Fruit fly (Drosophila melanogaster) whole organism, embryonic: ENCODE results near the gene CtBP.
A peak's percentile ranks its signal among the peaks of the same experiment; 100 is the strongest.

Experiments used
- Bdp1 ChIP-seq: fragments of 200-800 bp; sonication (Bioruptor generic); optimal IDR thresholded peaks from 3 replicates; lab custom pipeline; 2016; ENCODE audit warnings: missing biosample characterization, missing genetic modification characterization
- Blimp-1 ChIP-seq: fragments of 200-800 bp; sonication (Bioruptor generic); optimal IDR thresholded peaks from 3 replicates; lab custom pipeline; 2018; ENCODE audit warnings: missing biosample characterization, missing genetic modification characterization, mild to moderate bottlenecking, moderate library complexity, missing genetic modification reagents
- CG10462 ChIP-seq: fragments of 200-800 bp; sonication (Bioruptor generic); optimal IDR thresholded peaks from 2 replicates; lab custom pipeline; 2016; ENCODE audit warnings: missing biosample characterization, missing genetic modification characterization
- CG10543 ChIP-seq: fragments of 200-800 bp; sonication (Bioruptor generic); optimal IDR thresholded peaks from 3 replicates; lab custom pipeline; 2017; ENCODE audit warnings: missing biosample characterization, mild to moderate bottlenecking, missing genetic modification characterization, moderate library complexity
- CG10654 ChIP-seq: fragments of 200-800 bp; sonication (Bioruptor generic); optimal IDR thresholded peaks from 2 replicates; lab custom pipeline; 2016; ENCODE audit warnings: missing biosample characterization, missing genetic modification characterization
- CG11695 ChIP-seq: fragments of 200-800 bp; sonication (Bioruptor generic); IDR thresholded peaks from 3 replicates; pipeline ENCODE4 v1.3.6; 2022; ENCODE audit warnings: missing biosample characterization, missing genetic modification characterization
- CG11723 ChIP-seq: fragments of 200-800 bp; sonication (Bioruptor generic); optimal IDR thresholded peaks from 2 replicates; lab custom pipeline; 2017; ENCODE audit warnings: missing biosample characterization, mild to moderate bottlenecking, missing genetic modification characterization
- CG12299 ChIP-seq: fragments of 200-800 bp; sonication (Bioruptor generic); optimal IDR thresholded peaks from 2 replicates; lab custom pipeline; 2018; ENCODE audit warnings: missing biosample characterization, mild to moderate bottlenecking, missing genetic modification characterization
- CG12391 ChIP-seq: fragments of 200-800 bp; sonication (Bioruptor generic); optimal IDR thresholded peaks from 3 replicates; lab custom pipeline; 2018; ENCODE audit warnings: missing biosample characterization, mild to moderate bottlenecking, missing genetic modification characterization, moderate library complexity
- CG14441 ChIP-seq: fragments of 200-800 bp; sonication (Bioruptor generic); IDR thresholded peaks from 2 replicates; pipeline ENCODE4 v1.3.6; 2022; ENCODE audit warnings: missing biosample characterization, missing genetic modification characterization
- CG14710 ChIP-seq: fragments of 200-800 bp; sonication (Bioruptor generic); optimal IDR thresholded peaks from 3 replicates; lab custom pipeline; 2019; ENCODE audit warnings: missing biosample characterization, mild to moderate bottlenecking, missing genetic modification characterization, moderate library complexity
- CG17328 ChIP-seq: fragments of 200-800 bp; sonication (Bioruptor generic); IDR thresholded peaks from 2 replicates; pipeline ENCODE4 v1.3.6; 2022; ENCODE audit warnings: missing biosample characterization, missing genetic modification characterization
- CG18764 ChIP-seq: fragments of 200-800 bp; sonication (Bioruptor generic); optimal IDR thresholded peaks from 3 replicates; lab custom pipeline; 2016; ENCODE audit warnings: missing biosample characterization, missing genetic modification characterization
- CG2202 ChIP-seq: fragments of 200-800 bp; sonication (Bioruptor generic); optimal IDR thresholded peaks from 2 replicates; lab custom pipeline; 2018; ENCODE audit warnings: missing biosample characterization, mild to moderate bottlenecking, missing genetic modification characterization
- CG31441 ChIP-seq: fragments of 200-800 bp; sonication (Bioruptor generic); IDR thresholded peaks from 2 replicates; pipeline ENCODE4 v1.3.6; 2022; ENCODE audit warnings: missing biosample characterization, missing genetic modification characterization
- CG4404 ChIP-seq: fragments of 200-800 bp; sonication (Bioruptor generic); IDR thresholded peaks from 2 replicates; pipeline ENCODE4 v1.3.6; 2022; ENCODE audit warnings: missing biosample characterization, missing genetic modification characterization
- CG4707 ChIP-seq: fragments of 200-800 bp; sonication (Bioruptor generic); optimal IDR thresholded peaks from 2 replicates; lab custom pipeline; 2018; ENCODE audit warnings: missing biosample characterization, mild to moderate bottlenecking, missing genetic modification characterization, moderate library complexity
- CG5953 ChIP-seq: fragments of 200-800 bp; sonication (Bioruptor generic); IDR thresholded peaks from 2 replicates; pipeline ENCODE4 v1.3.6; 2022; ENCODE audit warnings: missing biosample characterization, missing genetic modification characterization
- CG9215 ChIP-seq: fragments of 200-800 bp; sonication (Bioruptor generic); IDR thresholded peaks from 2 replicates; pipeline ENCODE4 v1.3.6; 2022; ENCODE audit warnings: missing biosample characterization, missing genetic modification characterization
- CG9817 ChIP-seq: fragments of 200-800 bp; sonication (Bioruptor generic); optimal IDR thresholded peaks from 2 replicates; lab custom pipeline; 2018; ENCODE audit warnings: missing biosample characterization, mild to moderate bottlenecking, missing genetic modification characterization, moderate library complexity
- CG9932 ChIP-seq: fragments of 200-800 bp; sonication (Bioruptor generic); IDR thresholded peaks from 2 replicates; pipeline ENCODE4 v1.3.6; 2022; ENCODE audit warnings: missing biosample characterization, missing genetic modification characterization
- Dll ChIP-seq: fragments of 200-800 bp; sonication (Bioruptor generic); IDR thresholded peaks from 4 replicates; pipeline ENCODE4 v1.3.6; 2022; ENCODE audit warnings: missing biosample characterization, missing genetic modification characterization; ENCODE audit not compliant: partially characterized antibody
- Hand ChIP-seq: fragments of 200-800 bp; sonication (Bioruptor generic); optimal IDR thresholded peaks from 2 replicates; lab custom pipeline; 2017; ENCODE audit warnings: mild to moderate bottlenecking, missing biosample characterization, missing genetic modification reagents, missing genetic modification characterization
- Max ChIP-seq: fragments of 200-800 bp; sonication (Bioruptor generic); optimal IDR thresholded peaks from 2 replicates; lab custom pipeline; 2016; ENCODE audit warnings: missing biosample characterization, mild to moderate bottlenecking, missing genetic modification characterization
- Opbp ChIP-seq: fragments of 200-800 bp; sonication (Bioruptor generic); IDR thresholded peaks from 3 replicates; pipeline ENCODE4 v1.3.6; 2022; ENCODE audit warnings: missing biosample characterization, missing genetic modification characterization; ENCODE audit not compliant: partially characterized antibody
- Ptx1 ChIP-seq: fragments of 200-800 bp; sonication (Bioruptor generic); IDR thresholded peaks from 2 replicates; pipeline ENCODE4 v1.3.6; 2022; ENCODE audit warnings: missing biosample characterization, missing genetic modification characterization
- Rx ChIP-seq: fragments of 200-800 bp; sonication (Bioruptor generic); IDR thresholded peaks from 2 replicates; pipeline ENCODE4 v1.3.6; 2022; ENCODE audit warnings: missing biosample characterization, missing genetic modification characterization
- ato ChIP-seq: fragments of 200-800 bp; sonication (Bioruptor generic); IDR thresholded peaks from 2 replicates; pipeline ENCODE4 v1.3.6; 2022; ENCODE audit warnings: missing biosample characterization, missing genetic modification characterization; ENCODE audit not compliant: partially characterized antibody
- az2 ChIP-seq: fragments of 200-800 bp; sonication (Bioruptor generic); optimal IDR thresholded peaks from 3 replicates; lab custom pipeline; 2016; ENCODE audit warnings: missing biosample characterization, missing genetic modification characterization
- crol ChIP-seq: fragments of 200-800 bp; sonication (Bioruptor generic); IDR thresholded peaks from 2 replicates; pipeline ENCODE4 v1.3.6; 2022; ENCODE audit warnings: missing biosample characterization, missing genetic modification characterization
- dati ChIP-seq: fragments of 200-800 bp; sonication (Bioruptor generic); IDR thresholded peaks from 2 replicates; pipeline ENCODE4 v1.3.6; 2022; ENCODE audit warnings: missing biosample characterization, missing genetic modification characterization
- ems ChIP-seq: fragments of 200-800 bp; sonication (Bioruptor generic); optimal IDR thresholded peaks from 3 replicates; lab custom pipeline; 2016; ENCODE audit warnings: missing biosample characterization, missing genetic modification characterization
- exex ChIP-seq: fragments of 200-800 bp; sonication (Bioruptor generic); optimal IDR thresholded peaks from 4 replicates; lab custom pipeline; 2018; ENCODE audit warnings: missing biosample characterization, mild to moderate bottlenecking, missing genetic modification characterization, moderate library complexity
- fd102C ChIP-seq: fragments of 200-800 bp; sonication (Bioruptor generic); optimal IDR thresholded peaks from 2 replicates; lab custom pipeline; 2018; ENCODE audit warnings: missing biosample characterization, mild to moderate bottlenecking, missing genetic modification characterization, moderate library complexity
- hbn ChIP-seq: fragments of 200-800 bp; sonication (Bioruptor generic); IDR thresholded peaks from 2 replicates; pipeline ENCODE4 v1.3.6; 2022; ENCODE audit warnings: missing biosample characterization, missing genetic modification characterization; ENCODE audit not compliant: partially characterized antibody
- ind ChIP-seq: fragments of 200-800 bp; sonication (Bioruptor generic); optimal IDR thresholded peaks from 3 replicates; lab custom pipeline; 2016; ENCODE audit warnings: missing biosample characterization, missing genetic modification characterization
- jigr1 ChIP-seq: fragments of 200-800 bp; sonication (Bioruptor generic); IDR thresholded peaks from 3 replicates; pipeline ENCODE4 v1.3.6; 2022; ENCODE audit warnings: missing biosample characterization, missing genetic modification characterization
- kah ChIP-seq: fragments of 200-800 bp; sonication (Bioruptor generic); optimal IDR thresholded peaks from 2 replicates; lab custom pipeline; 2018; ENCODE audit warnings: missing biosample characterization, mild to moderate bottlenecking, missing genetic modification characterization
- lbe ChIP-seq: fragments of 200-800 bp; sonication (Bioruptor generic); optimal IDR thresholded peaks from 2 replicates; lab custom pipeline; 2016; ENCODE audit warnings: missing biosample characterization, mild to moderate bottlenecking, missing genetic modification characterization
- lola ChIP-seq, 3 experiments: fragments of >200 bp in 2 of 3; fragments of 200-800 bp in 1 of 3; sonication (Bioruptor generic) in 1 of 3; optimal IDR thresholded peaks; 2 replicates each; lab custom pipeline; 2017 to 2019; ENCODE audit warnings: missing biosample characterization in 3 of 3, missing genetic modification characterization in 3 of 3, mild to moderate bottlenecking in 1 of 3, moderate library complexity in 1 of 3
- nau ChIP-seq: fragments of 200-800 bp; sonication (Bioruptor generic); optimal IDR thresholded peaks from 3 replicates; lab custom pipeline; 2017; ENCODE audit warnings: missing biosample characterization, mild to moderate bottlenecking, missing genetic modification characterization, missing genetic modification reagents
- odd ChIP-seq: fragments of 200-800 bp; sonication (Bioruptor generic); optimal IDR thresholded peaks from 2 replicates; lab custom pipeline; 2017; ENCODE audit warnings: missing biosample characterization, mild to moderate bottlenecking, missing genetic modification characterization
- sens ChIP-seq: fragments of 200-800 bp; sonication (Bioruptor generic); peaks from one replicate; lab custom pipeline; 2016; ENCODE audit warnings: missing biosample characterization, missing genetic modification characterization
- shn ChIP-seq: fragments of 200-800 bp; sonication (Bioruptor generic); optimal IDR thresholded peaks from 3 replicates; lab custom pipeline; 2016; ENCODE audit warnings: missing biosample characterization, missing genetic modification characterization
- stc ChIP-seq: fragments of 200-800 bp; sonication (Bioruptor generic); IDR thresholded peaks from 2 replicates; pipeline ENCODE4 v1.3.6; 2022; ENCODE audit warnings: missing biosample characterization, missing genetic modification characterization
- tap ChIP-seq: fragments of 200-800 bp; optimal IDR thresholded peaks from 3 replicates; lab custom pipeline; 2019; ENCODE audit warnings: missing biosample characterization, mild to moderate bottlenecking, missing genetic modification characterization, moderate library complexity
- tio ChIP-seq: fragments of 200-800 bp; sonication (Bioruptor generic); optimal IDR thresholded peaks from 2 replicates; lab custom pipeline; 2017; ENCODE audit warnings: missing biosample characterization, missing genetic modification characterization, inconsistent platforms
- unc-4 ChIP-seq: fragments of 200-800 bp; sonication (Bioruptor generic); IDR thresholded peaks from 2 replicates; pipeline ENCODE4 v1.3.6; 2022; ENCODE audit warnings: missing biosample characterization, missing genetic modification characterization; ENCODE audit not compliant: partially characterized antibody
- unpg ChIP-seq: fragments of 200-800 bp; sonication (Bioruptor generic); optimal IDR thresholded peaks from 3 replicates; lab custom pipeline; 2018; ENCODE audit warnings: missing biosample characterization, mild to moderate bottlenecking, missing genetic modification characterization, moderate library complexity
- yki ChIP-seq: fragments of >200 bp; optimal IDR thresholded peaks from 3 replicates; lab custom pipeline; 2018
- zfh2 ChIP-seq: fragments of 200-800 bp; sonication (Bioruptor generic); optimal IDR thresholded peaks from 2 replicates; lab custom pipeline; 2016; ENCODE audit warnings: missing biosample characterization, missing genetic modification characterization

CtBP gene

DNA sequence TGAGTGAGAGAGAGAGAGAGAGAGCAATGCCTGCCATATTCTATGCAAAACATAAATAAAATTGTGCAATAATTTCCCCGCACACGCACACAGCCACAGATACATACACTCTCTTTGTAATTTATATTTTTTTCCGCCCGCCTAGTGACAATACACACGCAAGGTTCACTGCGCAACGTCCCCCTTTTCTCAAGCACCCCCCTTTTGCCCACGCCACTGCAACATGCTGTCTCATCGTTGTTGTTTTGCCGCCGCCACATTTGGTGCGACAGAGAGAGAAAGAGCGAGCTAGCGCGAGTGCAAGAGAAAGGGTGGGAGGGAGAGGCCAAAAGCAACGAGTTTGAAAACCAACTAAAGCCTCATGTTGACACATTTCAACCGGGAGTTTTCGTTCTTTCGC lies 902 bp downstream of the CtBP start (continued):
- TF ChIP-seq CG14441 (peak; percentile 82), ems (peak; percentile 61), Opbp (GFP tag; lab: Robert Waterston, UW) (no peak), CG9817 (peak; percentile 33), CG17328 (peak; percentile 63), CG31441 (no peak; the same call in 1 of the 2 replicates), tio (GFP tag; lab: Kevin White, UChicago) (no peak), Bdp1 (GFP tag; lab: Kevin White, UChicago) (peak; percentile 51), CG10654 (peak; percentile 16), unc-4 (GFP tag; lab: Robert Waterston, UW) (no peak), Max (peak; percentile 30), unpg (GFP tag; lab: Kevin White, UChicago) (peak; percentile 52), dati (peak; percentile 37; the same call in 1 of the 2 replicates), CG11723 (GFP tag; lab: Kevin White, UChicago) (peak; percentile 49), fd102C (GFP tag; lab: Kevin White, UChicago) (no peak), jigr1 (GFP tag; lab: Robert Waterston, UW) (no peak), hbn (GFP tag; lab: Robert Waterston, UW) (no peak), stc (peak; percentile 41; the same call in 1 of the 2 replicates), CG2202 (tag; lab: Kevin White, UChicago) (peak; percentile 28), Dll (GFP tag; lab: Robert Waterston, UW) (no peak), az2 (GFP tag; lab: Kevin White, UChicago) (peak; percentile 3), CG4707 (GFP tag; lab: Kevin White, UChicago) (peak; percentile 43), CG10543 (peak; percentile 61), CG10462 (no peak), CG5953 (0 out of 2 replicates have a peak, but pooled peaks have one; percentile 24), sens (GFP tag; lab: Kevin White, UChicago) (peak; percentile 84), CG14710 (tag; lab: Kevin White, UChicago) (no peak), Ptx1 (GFP tag; lab: Robert Waterston, UW) (peak; percentile 77), lbe (GFP tag; lab: Kevin White, UChicago) (peak; percentile 76), lola (GFP tag; optimal IDR thresholded peaks at IDR 0.05; lab: Kevin White, UChicago) (peak in 1 of 3 experiments; percentile 3), nau (GFP tag; lab: Kevin White, UChicago) (no peak), CG12391 (tag; lab: Kevin White, UChicago) (peak; percentile 45), odd (GFP tag; lab: Kevin White, UChicago) (peak; percentile 7), exex (tag; lab: Kevin White, UChicago) (no peak), CG12299 (tag; lab: Kevin White, UChicago) (peak; percentile 57), Rx (GFP tag; lab: Robert Waterston, UW) (peak; percentile 62), Blimp-1 (GFP tag; lab: Kevin White, UChicago) (peak; percentile 1), CG18764 (GFP tag; lab: Kevin White, UChicago) (no peak), CG9932 (GFP tag; lab: Robert Waterston, UW) (peak; percentile 67), CG9215 (GFP tag; lab: Robert Waterston, UW) (peak; percentile 23; the same call in 1 of the 2 replicates), tap (no peak), Hand (GFP tag; lab: Kevin White, UChicago) (peak; percentile 50), ato (no peak), CG4404 (GFP tag; lab: Robert Waterston, UW) (no peak), zfh2 (peak; percentile 78), yki (no peak), shn (GFP tag; lab: Kevin White, UChicago) (peak; percentile 22), CG11695 (GFP tag; lab: Robert Waterston, UW) (0 out of 3 replicates have a peak, but pooled peaks have one; percentile 34), crol (peak; percentile 96), kah (GFP tag; lab: Kevin White, UChicago) (no peak), ind (GFP tag; lab: Kevin White, UChicago) (peak; percentile 60)
